Fruit fly (Drosophila melanogaster) whole organism, prepupa: ENCODE measurements around the gene CG12118.

Experiments used
- Blimp-1 ChIP-seq: fragments of 200-800 bp; sonication (Bioruptor generic); optimal IDR thresholded peaks from 3 replicates; lab custom pipeline; 2017; ENCODE audit warnings: missing biosample characterization, missing genetic modification characterization, mild to moderate bottlenecking, moderate library complexity, missing genetic modification reagents
- CG11902 ChIP-seq: fragments of 200-800 bp; sonication (Bioruptor generic); optimal IDR thresholded peaks from 3 replicates; lab custom pipeline; 2016; ENCODE audit warnings: missing biosample characterization, missing genetic modification characterization
- CG15336 ChIP-seq: fragments of 200-800 bp; sonication (Bioruptor generic); IDR thresholded peaks from 2 replicates; pipeline ENCODE4 v1.3.6; 2022; ENCODE audit warnings: missing biosample characterization, missing genetic modification characterization
- CG16779 ChIP-seq: fragments of 200-800 bp; sonication (Bioruptor generic); optimal IDR thresholded peaks from 3 replicates; lab custom pipeline; 2017; ENCODE audit warnings: missing biosample characterization, mild to moderate bottlenecking, missing genetic modification characterization
- CG3032 ChIP-seq: fragments of 200-800 bp; optimal IDR thresholded peaks from 2 replicates; lab custom pipeline; 2019; ENCODE audit warnings: missing biosample characterization, mild to moderate bottlenecking, missing genetic modification characterization, moderate library complexity
- CG31627 ChIP-seq: fragments of 200-800 bp; sonication (Bioruptor generic); optimal IDR thresholded peaks from 3 replicates; lab custom pipeline; 2016; ENCODE audit warnings: missing biosample characterization, missing genetic modification characterization
- CG32006 ChIP-seq: fragments of 200-800 bp; sonication (Bioruptor generic); optimal IDR thresholded peaks from 3 replicates; lab custom pipeline; 2017; ENCODE audit warnings: missing biosample characterization, mild to moderate bottlenecking, missing genetic modification characterization
- CG34406 ChIP-seq: fragments of 200-800 bp; sonication (Bioruptor generic); optimal IDR thresholded peaks from 3 replicates; lab custom pipeline; 2016; ENCODE audit warnings: missing biosample characterization, missing genetic modification characterization
- CG3919 ChIP-seq: fragments of 200-800 bp; sonication (Bioruptor generic); optimal IDR thresholded peaks from 3 replicates; lab custom pipeline; 2016; ENCODE audit warnings: missing biosample characterization, missing genetic modification characterization
- CG4318 ChIP-seq: fragments of 200-800 bp; sonication (Bioruptor generic); optimal IDR thresholded peaks from 3 replicates; lab custom pipeline; 2017; ENCODE audit warnings: missing biosample characterization, mild to moderate bottlenecking, missing genetic modification characterization
- CG6792 ChIP-seq: fragments of 200-800 bp; sonication (Bioruptor generic); optimal IDR thresholded peaks from 3 replicates; lab custom pipeline; 2016; ENCODE audit warnings: missing biosample characterization, missing genetic modification characterization
- CG6808 ChIP-seq: fragments of 200-800 bp; sonication (Bioruptor generic); optimal IDR thresholded peaks from 3 replicates; lab custom pipeline; 2017; ENCODE audit warnings: missing biosample characterization, missing genetic modification characterization, mild to moderate bottlenecking, moderate library complexity, missing genetic modification reagents
- CG7368 ChIP-seq: fragments of 200-800 bp; sonication (Bioruptor generic); optimal IDR thresholded peaks from 3 replicates; lab custom pipeline; 2016; ENCODE audit warnings: missing biosample characterization, missing genetic modification characterization
- CG8119 ChIP-seq: fragments of 200-800 bp; sonication (Bioruptor generic); IDR thresholded peaks from 3 replicates; pipeline ENCODE4 v1.3.6; 2022; ENCODE audit warnings: missing biosample characterization, missing genetic modification characterization
- CG8632 ChIP-seq: fragments of 200-800 bp; sonication (Bioruptor generic); optimal IDR thresholded peaks from 3 replicates; lab custom pipeline; 2016; ENCODE audit warnings: missing biosample characterization, missing genetic modification characterization
- Eip75B ChIP-seq: fragments of 200-800 bp; sonication (Bioruptor generic); optimal IDR thresholded peaks from 3 replicates; lab custom pipeline; 2016; ENCODE audit warnings: missing biosample characterization, missing genetic modification characterization
- Eip78C ChIP-seq: fragments of 200-800 bp; sonication (Bioruptor generic); peaks from one replicate; lab custom pipeline; 2016; ENCODE audit warnings: missing biosample characterization, missing genetic modification characterization
- Eip93F ChIP-seq: fragments of 200-800 bp; sonication (Bioruptor generic); optimal IDR thresholded peaks from 2 replicates; lab custom pipeline; 2016; ENCODE audit warnings: missing biosample characterization, mild to moderate bottlenecking, missing genetic modification characterization
- Ets21C ChIP-seq: fragments of 200-800 bp; sonication (Bioruptor generic); optimal IDR thresholded peaks from 3 replicates; lab custom pipeline; 2016; ENCODE audit warnings: missing biosample characterization, missing genetic modification characterization
- Hr38 ChIP-seq: sonication (Bioruptor generic); optimal IDR thresholded peaks from 2 replicates; lab custom pipeline; 2016; ENCODE audit warnings: missing biosample characterization, missing genetic modification characterization
- Hr39 ChIP-seq: fragments of 200-800 bp; sonication (Bioruptor generic); optimal IDR thresholded peaks from 2 replicates; lab custom pipeline; 2016; ENCODE audit warnings: missing biosample characterization, missing genetic modification characterization
- Hr4 ChIP-seq: fragments of 200-800 bp; sonication (Bioruptor generic); optimal IDR thresholded peaks from 3 replicates; lab custom pipeline; 2016; ENCODE audit warnings: missing biosample characterization, missing genetic modification characterization
- Lpt ChIP-seq: fragments of 200-800 bp; sonication (Bioruptor generic); optimal IDR thresholded peaks from 3 replicates; lab custom pipeline; 2016; ENCODE audit warnings: missing biosample characterization, missing genetic modification characterization
- Met ChIP-seq: fragments of 200-800 bp; sonication (Bioruptor generic); optimal IDR thresholded peaks from 3 replicates; lab custom pipeline; 2016; ENCODE audit warnings: missing biosample characterization, missing genetic modification characterization
- OdsH ChIP-seq: fragments of 200-800 bp; sonication (Bioruptor generic); optimal IDR thresholded peaks from 3 replicates; lab custom pipeline; 2016; ENCODE audit warnings: missing biosample characterization, missing genetic modification characterization
- Sox14 ChIP-seq: fragments of 200-800 bp; sonication (Bioruptor generic); optimal IDR thresholded peaks from 3 replicates; lab custom pipeline; 2016; ENCODE audit warnings: missing biosample characterization, missing genetic modification characterization
- Sox15 ChIP-seq: fragments of 200-800 bp; sonication (Bioruptor generic); optimal IDR thresholded peaks from 3 replicates; lab custom pipeline; 2016; ENCODE audit warnings: missing biosample characterization, missing genetic modification characterization
- achi ChIP-seq: fragments of 200-800 bp; sonication (Bioruptor generic); optimal IDR thresholded peaks from 3 replicates; lab custom pipeline; 2016; ENCODE audit warnings: missing biosample characterization, missing genetic modification characterization
- acj6 ChIP-seq: fragments of 200-800 bp; sonication (Bioruptor generic); optimal IDR thresholded peaks from 3 replicates; lab custom pipeline; 2016; ENCODE audit warnings: missing biosample characterization, missing genetic modification characterization
- cyc ChIP-seq: fragments of 200-800 bp; sonication (Bioruptor generic); optimal IDR thresholded peaks from 3 replicates; lab custom pipeline; 2016; ENCODE audit warnings: missing biosample characterization, missing genetic modification characterization
- dac ChIP-seq: fragments of 200-800 bp; sonication (Bioruptor generic); optimal IDR thresholded peaks from 2 replicates; lab custom pipeline; 2017; ENCODE audit warnings: missing biosample characterization, mild to moderate bottlenecking, missing genetic modification characterization
- eg ChIP-seq: fragments of 200-800 bp; sonication (Bioruptor generic); IDR thresholded peaks from 3 replicates; pipeline ENCODE4 v1.3.6; 2022; ENCODE audit warnings: missing biosample characterization, missing genetic modification characterization
- fd59A ChIP-seq: fragments of 200-800 bp; sonication (Bioruptor generic); optimal IDR thresholded peaks from 2 replicates; lab custom pipeline; 2017; ENCODE audit warnings: missing biosample characterization, mild to moderate bottlenecking, missing genetic modification characterization, missing genetic modification reagents
- fd85E ChIP-seq: fragments of 200-800 bp; sonication (Bioruptor generic); optimal IDR thresholded peaks from 3 replicates; lab custom pipeline; 2016; ENCODE audit warnings: missing biosample characterization, missing genetic modification characterization
- fkh ChIP-seq: fragments of 200-800 bp; sonication (Bioruptor generic); optimal IDR thresholded peaks from 3 replicates; lab custom pipeline; 2017; ENCODE audit warnings: missing biosample characterization, mild to moderate bottlenecking, missing genetic modification characterization, moderate library complexity
- lz ChIP-seq: fragments of 200-800 bp; sonication (Bioruptor generic); optimal IDR thresholded peaks from 3 replicates; lab custom pipeline; 2016; ENCODE audit warnings: missing biosample characterization, missing genetic modification characterization
- net ChIP-seq: fragments of 200-800 bp; sonication (Bioruptor generic); optimal IDR thresholded peaks from 3 replicates; lab custom pipeline; 2016; ENCODE audit warnings: missing biosample characterization, missing genetic modification characterization
- pdm3 ChIP-seq: fragments of 200-800 bp; sonication (Bioruptor generic); optimal IDR thresholded peaks from 3 replicates; lab custom pipeline; 2016; ENCODE audit warnings: missing biosample characterization, missing genetic modification characterization
- salr ChIP-seq, 2 experiments: fragments of 200-800 bp; sonication (Bioruptor generic); optimal IDR thresholded peaks; 3 replicates each; lab custom pipeline; 2016 to 2018; ENCODE audit warnings: missing biosample characterization in 2 of 2, missing genetic modification characterization in 2 of 2, mild to moderate bottlenecking in 1 of 2
- spab ChIP-seq: fragments of 200-800 bp; sonication (Bioruptor generic); optimal IDR thresholded peaks from 2 replicates; lab custom pipeline; 2017; ENCODE audit warnings: missing biosample characterization, mild to moderate bottlenecking, missing genetic modification characterization, missing genetic modification reagents
- topi ChIP-seq: fragments of 200-800 bp; sonication (Bioruptor generic); optimal IDR thresholded peaks from 3 replicates; lab custom pipeline; 2016; ENCODE audit warnings: missing biosample characterization, missing genetic modification characterization
- vri ChIP-seq: fragments of 200-800 bp; sonication (Bioruptor generic); optimal IDR thresholded peaks from 3 replicates; lab custom pipeline; 2016; ENCODE audit warnings: missing biosample characterization, mild to moderate bottlenecking, missing genetic modification characterization

Gene CG12118

DNA sequence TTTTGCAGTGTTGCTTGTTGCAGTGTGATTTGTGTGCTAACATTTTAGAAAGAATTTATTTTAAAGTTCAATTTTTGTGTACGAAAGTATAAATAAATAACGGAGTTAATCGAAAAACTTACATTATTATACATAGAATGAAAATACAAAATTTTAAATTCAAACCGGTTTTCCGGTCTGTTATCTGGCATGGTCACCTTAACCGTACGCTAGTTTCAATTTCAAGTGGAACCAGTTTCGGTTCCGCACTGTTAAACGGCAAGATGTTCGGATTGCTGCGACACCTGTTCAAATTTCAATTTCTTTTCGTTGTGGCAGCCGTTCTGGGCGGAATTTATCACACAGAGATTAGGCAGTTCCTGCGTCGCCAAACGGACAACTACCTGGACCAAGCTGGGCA lies 3.8 kb downstream of the CG12118 start, which contains the start of gene CG12056:
TSS of gene CG12056 (plus strand) at position 241 of the 400 bp plus-strand sequence.
- TF ChIP-seq Met (GFP tag; lab: Kevin White, UChicago), result no peak
- TF ChIP-seq Sox14, result no peak
- peak; percentile 9 for TF ChIP-seq Eip78C

dm6 chrX:9191357-9191756 lies 4.9 kb downstream of the CG12118 start, which contains the start of gene CG12057:
CG12057 (plus strand) TSS chrX:9191657.
- TF ChIP-seq CG6808 (no peak), Eip78C (no peak), CG7368 (GFP tag; lab: Kevin White, UChicago) (no peak), fkh (GFP tag; lab: Kevin White, UChicago) (no peak), fd85E (GFP tag; lab: Kevin White, UChicago) (no peak), CG34406 (GFP tag; lab: Kevin White, UChicago) (no peak), eg (GFP tag; lab: Robert Waterston, UW) (no peak), CG4318 (no peak), pdm3 (no peak), CG32006 (no peak), OdsH (GFP tag; lab: Kevin White, UChicago) (no peak), fd59A (no peak), dac (GFP tag; lab: Kevin White, UChicago) (no peak), CG3032 (tag; lab: Kevin White, UChicago) (no peak), CG11902 (GFP tag; lab: Kevin White, UChicago) (no peak), CG31627 (GFP tag; lab: Kevin White, UChicago) (no peak), Hr4 (no peak), CG16779 (tag; lab: Kevin White, UChicago) (no peak), spab (GFP tag; lab: Kevin White, UChicago) (no peak)

DNA sequence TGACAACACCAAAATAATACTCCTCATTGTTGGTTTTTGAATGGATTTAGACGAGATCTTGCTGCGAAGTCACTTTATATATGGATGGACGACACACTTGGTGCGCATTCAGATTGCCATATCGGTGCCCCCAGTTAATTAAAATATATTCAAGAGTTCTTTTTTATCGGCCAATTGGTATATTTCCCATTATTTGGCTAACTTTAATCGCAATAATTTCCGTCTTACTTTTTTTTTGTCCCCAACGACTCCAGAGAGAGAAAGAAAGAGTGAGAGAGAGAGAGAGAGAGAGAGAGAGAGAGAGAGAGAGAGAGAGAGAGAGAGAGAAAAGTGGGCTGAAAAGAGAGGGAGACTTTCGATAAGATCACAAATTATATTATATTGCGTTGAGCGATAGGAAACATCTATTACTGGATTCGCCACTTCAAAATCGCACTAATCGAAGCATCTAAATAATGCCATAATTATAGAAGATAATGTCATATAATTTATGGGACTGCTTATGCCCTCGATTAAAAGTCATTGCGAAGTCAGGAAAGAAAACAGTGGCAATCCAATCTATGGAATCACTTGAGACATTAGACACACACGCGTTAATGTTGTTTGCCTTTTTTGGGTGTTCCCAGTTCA lies 5.5 kb downstream of the CG12118 start, which contains the start of gene CG12115:
TSS of gene CG12115 (minus strand) at position 51 of the 630 bp plus-strand sequence.
- TF ChIP-seq CG31627 (GFP tag; lab: Kevin White, UChicago), result no peak
- no peak for TF ChIP-seq cyc (GFP tag; lab: Kevin White, UChicago)
- TF ChIP-seq vri, result peak; percentile 13
- no peak for TF ChIP-seq fd85E (GFP tag; lab: Kevin White, UChicago)
- no peak for TF ChIP-seq Eip75B (GFP tag; lab: Kevin White, UChicago)
- no peak for TF ChIP-seq Lpt (GFP tag; lab: Kevin White, UChicago)

DNA sequence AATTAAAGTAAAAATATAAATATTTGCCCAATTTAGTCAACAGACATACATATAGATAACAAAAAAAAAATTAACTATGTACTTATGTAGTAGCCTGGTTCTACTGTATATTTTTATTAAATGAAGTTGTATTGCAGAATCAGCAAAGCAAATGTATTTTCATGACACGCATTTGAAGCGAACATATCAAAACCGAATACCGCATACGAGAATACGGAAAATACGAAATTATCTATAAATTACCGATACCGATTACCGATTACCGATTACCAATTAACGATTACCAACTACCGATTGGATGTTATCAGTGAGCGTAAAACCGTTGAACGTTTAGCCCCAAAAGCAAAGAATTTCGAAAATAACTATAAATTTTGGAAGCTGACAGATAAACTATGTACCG lies 8.8 kb downstream of the CG12118 start:
- TF ChIP-seq CG3919 (GFP tag; lab: Kevin White, UChicago) (no peak), CG4318 (no peak), CG6808 (no peak), Sox15 (GFP tag; lab: Kevin White, UChicago) (no peak), Hr38 (GFP tag; lab: Kevin White, UChicago) (no peak), CG32006 (no peak), Hr39 (GFP tag; lab: Kevin White, UChicago) (no peak), vri (no peak), CG8119 (no peak), CG8632 (GFP tag; lab: Kevin White, UChicago) (no peak), CG6792 (GFP tag; lab: Kevin White, UChicago) (no peak)
- TF ChIP-seq, all 60 proteins: peak for 0

- TF ChIP-seq CG8119 (no peak), achi (GFP tag; lab: Kevin White, UChicago) (no peak), topi (no peak), Blimp-1 (GFP tag; lab: Kevin White, UChicago) (no peak), Ets21C (GFP tag; lab: Kevin White, UChicago) (no peak), lz (no peak), CG15336 (GFP tag; lab: Robert Waterston, UW) (no peak), CG34406 (GFP tag; lab: Kevin White, UChicago) (no peak), vri (no peak), cyc (GFP tag; lab: Kevin White, UChicago) (no peak), pdm3 (no peak), eg (GFP tag; lab: Robert Waterston, UW) (no peak), net (GFP tag; lab: Kevin White, UChicago) (no peak), Sox14 (no peak), spab (GFP tag; lab: Kevin White, UChicago) (no peak), CG3919 (GFP tag; lab: Kevin White, UChicago) (no peak), salr (GFP tag; optimal IDR thresholded peaks at IDR 0.05; lab: Kevin White, UChicago) (no peak), Eip93F (GFP tag; lab: Kevin White, UChicago) (no peak), acj6 (GFP tag; lab: Kevin White, UChicago) (no peak)
- TF ChIP-seq, all 60 proteins: peak for 0
These were observed 27.9 kb downstream of the CG12118 start for dm6 chrX:9168273-9168672.
